Worm (Caenorhabditis elegans) whole organism, midembryonic: Measurements from ENCODE around the gene str-85.

Experiments used
- T22C8.4 ChIP-seq: fragments of 200-800 bp; sonication (Bioruptor generic); IDR thresholded peaks from 2 replicates; pipeline ENCODE4 v1.3.6; 2022; ENCODE audit warnings: missing genetic modification characterization, missing compliant biosample characterization
- cog-1 ChIP-seq: sonication (generic microtip); optimal IDR thresholded peaks from 2 replicates; lab custom pipeline; 2016; ENCODE audit warnings: missing genetic modification characterization, missing compliant biosample characterization
- flt-1 ChIP-seq: fragments of 200-800 bp; sonication (Bioruptor generic); IDR thresholded peaks from 2 replicates; pipeline ENCODE4 v1.3.6; 2022; ENCODE audit warnings: missing genetic modification characterization, missing compliant biosample characterization
- klf-2 ChIP-seq: fragments of 200-800 bp; sonication (Bioruptor generic); conservative IDR thresholded peaks from 2 replicates; pipeline ENCODE4 v1.3.6; 2022; ENCODE audit warnings: missing genetic modification reagents, missing genetic modification characterization, missing compliant biosample characterization
- med-1 ChIP-seq: sonication (generic microtip); optimal IDR thresholded peaks from 2 replicates; lab custom pipeline; 2017; ENCODE audit warnings: missing genetic modification characterization, mild to moderate bottlenecking, missing compliant biosample characterization, antibody characterized with exemption, missing genetic modification reagents; ENCODE audit not compliant: insufficient read depth
- ref-1 ChIP-seq: fragments of 200-800 bp; sonication (Bioruptor generic); conservative IDR thresholded peaks from 2 replicates; pipeline ENCODE4 v1.3.6; 2022; ENCODE audit warnings: missing genetic modification reagents, missing genetic modification characterization, missing compliant biosample characterization
- tab-1 ChIP-seq: fragments of 200-800 bp; sonication (Bioruptor generic); IDR thresholded peaks from 2 replicates; pipeline ENCODE4 v1.3.6; 2022; ENCODE audit warnings: missing genetic modification characterization, missing compliant biosample characterization
- ztf-23 ChIP-seq: fragments of 200-800 bp; sonication (Bioruptor generic); IDR thresholded peaks from 2 replicates; pipeline ENCODE4 v1.3.6; 2022; ENCODE audit warnings: missing genetic modification reagents, missing genetic modification characterization, missing compliant biosample characterization
- ztf-29 ChIP-seq: fragments of 200-800 bp; sonication (Bioruptor generic); IDR thresholded peaks from 2 replicates; pipeline ENCODE4 v1.3.6; 2022; ENCODE audit warnings: missing genetic modification reagents, missing genetic modification characterization, missing compliant biosample characterization

str-85 gene

DNA sequence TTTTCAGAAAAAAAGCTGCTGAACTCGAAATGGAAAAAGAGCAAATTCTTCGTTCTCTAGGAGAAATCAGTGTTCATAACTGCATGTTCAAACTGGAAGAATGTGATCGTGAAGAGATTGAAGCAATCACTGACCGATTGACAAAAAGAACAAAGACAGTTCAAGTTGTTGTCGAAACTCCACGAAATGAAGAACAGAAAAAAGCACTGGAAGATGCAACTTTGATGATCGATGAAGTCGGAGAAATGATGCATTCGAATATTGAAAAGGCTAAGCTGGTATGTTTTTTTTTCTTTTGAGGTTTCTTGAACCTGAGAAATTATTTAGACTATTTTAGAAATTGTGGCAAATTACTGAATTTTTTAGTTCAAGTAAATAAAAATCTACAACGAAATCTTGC, 47.2 kb downstream of the str-85 start:
- TF ChIP-seq ztf-29 (GFP tag; lab: Robert Waterston, UW) (no peak), klf-2 (GFP tag; lab: Robert Waterston, UW) (no peak), med-1 (GFP tag; lab: Kevin White, UChicago) (no peak), T22C8.4 (GFP tag; lab: Robert Waterston, UW) (no peak), ztf-23 (GFP tag; lab: Robert Waterston, UW) (no peak), tab-1 (GFP tag; lab: Robert Waterston, UW) (no peak), cog-1 (no peak), flt-1 (GFP tag; lab: Robert Waterston, UW) (no peak), ref-1 (GFP tag; lab: Robert Waterston, UW) (no peak)

DNA sequence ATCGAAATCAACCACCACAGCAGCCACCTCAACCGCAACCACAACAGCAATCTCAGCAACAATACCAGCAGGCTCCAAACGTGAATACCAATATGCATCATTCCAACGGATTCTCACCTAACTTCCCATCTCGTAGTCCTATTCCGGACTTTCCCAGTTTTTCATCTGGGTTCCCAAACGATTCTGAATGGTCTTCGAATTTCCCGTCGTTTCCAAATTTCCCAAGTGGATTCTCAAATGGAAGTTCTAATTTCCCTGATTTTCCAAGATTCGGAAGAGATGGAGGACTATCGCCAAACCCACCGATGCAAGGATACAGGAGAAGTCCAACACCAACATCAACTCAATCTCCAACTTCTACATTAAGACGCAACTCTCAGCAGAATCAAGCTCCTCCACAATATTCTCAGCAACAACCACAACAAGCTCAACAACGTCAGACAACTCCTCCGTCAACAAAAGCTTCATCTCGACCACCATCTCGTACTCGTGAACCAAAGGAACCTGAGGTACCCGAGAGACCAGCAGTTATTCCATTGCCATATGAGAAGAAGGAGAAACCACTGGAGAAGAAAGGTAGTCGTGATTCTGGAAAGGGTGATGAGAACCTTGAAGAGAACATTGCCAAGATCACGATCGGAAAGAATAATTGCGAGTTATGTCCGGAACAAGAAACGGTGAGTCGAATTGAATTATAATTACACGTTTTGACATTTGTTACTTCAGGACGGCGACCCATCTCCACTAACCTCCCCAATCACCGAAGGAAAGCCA, 48.0 kb downstream of the str-85 start:
- TF ChIP-seq T22C8.4 (GFP tag; lab: Robert Waterston, UW), result no peak
- TF ChIP-seq ref-1 (GFP tag; lab: Robert Waterston, UW), result no peak
- TF ChIP-seq cog-1, result no peak
- no peak for TF ChIP-seq klf-2 (GFP tag; lab: Robert Waterston, UW)
- TF ChIP-seq ztf-29 (GFP tag; lab: Robert Waterston, UW), result no peak
- TF ChIP-seq ztf-23 (GFP tag; lab: Robert Waterston, UW), result no peak
- no peak for TF ChIP-seq flt-1 (GFP tag; lab: Robert Waterston, UW)
- no peak for TF ChIP-seq med-1 (GFP tag; lab: Kevin White, UChicago)
- TF ChIP-seq tab-1 (GFP tag; lab: Robert Waterston, UW), result no peak

DNA sequence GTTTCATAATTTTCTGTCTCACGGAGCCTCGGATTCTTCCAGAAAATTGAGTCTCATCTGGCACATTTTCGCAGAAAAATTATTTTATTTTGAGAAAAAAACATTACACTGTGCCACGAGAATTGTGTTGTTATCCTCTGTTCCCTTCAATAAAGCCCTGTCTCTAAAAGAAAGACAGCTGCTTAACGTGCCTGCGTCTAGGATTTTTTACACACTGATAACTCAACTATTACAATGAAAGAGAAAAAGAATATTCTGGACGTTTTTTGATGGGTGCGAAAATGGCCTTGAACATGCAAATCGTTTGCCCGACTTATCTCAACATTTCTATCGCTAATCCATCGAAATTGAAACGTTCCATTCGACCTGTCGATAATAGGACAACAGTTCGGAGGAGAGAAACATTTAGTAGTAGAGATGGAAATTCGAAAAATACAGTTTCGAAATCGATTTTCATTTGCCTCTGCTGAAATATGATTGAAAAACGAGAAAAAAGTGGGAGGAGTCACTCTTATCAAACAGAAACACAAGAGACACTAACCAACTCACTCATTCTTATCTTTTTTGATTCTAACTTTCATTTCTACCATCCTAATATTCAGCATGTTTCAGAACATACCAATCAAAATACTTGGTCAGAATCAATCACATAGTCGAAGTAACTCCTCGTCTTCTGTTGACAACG, 48.7 kb downstream of the str-85 start:
- TF ChIP-seq ztf-23 (GFP tag; lab: Robert Waterston, UW) (no peak), ztf-29 (GFP tag; lab: Robert Waterston, UW) (no peak), tab-1 (GFP tag; lab: Robert Waterston, UW) (no peak), cog-1 (no peak), med-1 (GFP tag; lab: Kevin White, UChicago) (no peak), ref-1 (GFP tag; lab: Robert Waterston, UW) (no peak), klf-2 (GFP tag; lab: Robert Waterston, UW) (no peak), T22C8.4 (GFP tag; lab: Robert Waterston, UW) (no peak), flt-1 (GFP tag; lab: Robert Waterston, UW) (no peak)

- TF ChIP-seq T22C8.4 (GFP tag; lab: Robert Waterston, UW) (no peak), klf-2 (GFP tag; lab: Robert Waterston, UW) (0 out of 2 replicates have a peak, but pooled peaks have one; percentile 7)
These were observed 49.5 kb downstream of the str-85 start, which contains the start of gene unc-23 for ce11 chrV:8936184-8936589. TSS of gene unc-23 (plus strand) at chrV:8936359.

DNA sequence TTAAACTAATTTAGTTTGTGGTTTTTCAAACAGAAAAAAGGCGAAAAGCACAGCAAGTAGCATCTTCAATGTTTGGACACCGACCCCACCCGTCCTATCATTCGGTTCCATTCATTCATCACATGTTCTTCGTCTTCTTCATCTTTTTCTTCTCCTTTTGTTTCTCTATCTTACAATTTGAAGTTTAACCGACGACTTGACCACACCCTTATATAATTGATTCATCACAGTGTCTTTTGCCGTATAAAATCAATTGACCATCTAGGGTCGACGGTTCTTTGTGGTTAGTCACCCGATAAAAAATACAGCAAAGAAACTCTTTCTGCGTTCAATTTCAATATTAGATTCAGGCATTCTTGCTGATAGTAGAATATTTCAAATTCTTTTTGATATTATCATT, 50.5 kb downstream of the str-85 start:
- no peak for TF ChIP-seq cog-1
- no peak for TF ChIP-seq flt-1 (GFP tag; lab: Robert Waterston, UW)
- no peak for TF ChIP-seq tab-1 (GFP tag; lab: Robert Waterston, UW)
- no peak for TF ChIP-seq ref-1 (GFP tag; lab: Robert Waterston, UW)
- TF ChIP-seq med-1 (GFP tag; lab: Kevin White, UChicago), result no peak
- no peak for TF ChIP-seq T22C8.4 (GFP tag; lab: Robert Waterston, UW)
- TF ChIP-seq ztf-23 (GFP tag; lab: Robert Waterston, UW), result no peak
